Worm (Caenorhabditis elegans) whole organism, early embryonic: ENCODE measurements around the gene nhr-14.

Experiments
- aly-1 ChIP-seq: sonication (generic microtip); optimal IDR thresholded peaks from 2 replicates; lab custom pipeline; 2016; ENCODE audit warnings: missing genetic modification characterization, missing compliant biosample characterization
- ama-1 ChIP-seq: fragments of 150-350 bp; optimal IDR thresholded peaks from 2 replicates; lab custom pipeline; 2014
- hmg-4 ChIP-seq: fragments of 200-800 bp; sonication (Bioruptor generic); optimal IDR thresholded peaks from 2 replicates; lab custom pipeline; 2018; ENCODE audit warnings: mild to moderate bottlenecking, missing genetic modification characterization, missing compliant biosample characterization
- hnd-1 ChIP-seq: sonication (generic microtip); optimal IDR thresholded peaks from 2 replicates; lab custom pipeline; 2016; ENCODE audit warnings: missing genetic modification characterization, missing compliant biosample characterization
- tbx-11 ChIP-seq: fragments of 200-800 bp; sonication (Bioruptor generic); IDR thresholded peaks from 2 replicates; pipeline ENCODE4 v1.3.6; 2022; ENCODE audit warnings: missing genetic modification characterization, missing compliant biosample characterization

- TF ChIP-seq hnd-1 (tag; lab: Kevin White, UChicago) (no peak), ama-1 (lab: Kevin White, UChicago) (no peak), tbx-11 (GFP tag; lab: Robert Waterston, UW) (no peak), aly-1 (no peak), hmg-4 (GFP tag; lab: Kevin White, UChicago) (no peak)
Observed at ce11 chrX:8489415-8489814, 13.4 kb upstream of the nhr-14 start.
